Worm (Caenorhabditis elegans) whole organism, early embryonic: ENCODE measurements around the gene str-172.

Source experiments
- flt-1 ChIP-seq: fragments of 200-800 bp; sonication (Bioruptor generic); IDR thresholded peaks from 2 replicates; pipeline ENCODE4 v1.3.6; 2022; ENCODE audit warnings: missing genetic modification characterization, missing compliant biosample characterization
- sea-1 ChIP-seq: fragments of 200-800 bp; sonication (Bioruptor generic); conservative IDR thresholded peaks from 2 replicates; pipeline ENCODE4 v1.3.6; 2022; ENCODE audit warnings: missing genetic modification characterization, missing compliant biosample characterization

ce11 chrIV:4903961-4904360, 36.5 kb upstream of the str-172 start, which contains the start of gene str-161:
- TF ChIP-seq flt-1 = no peak
- no peak for TF ChIP-seq sea-1 (GFP tag; lab: Robert Waterston, UW)
